Worm (Caenorhabditis elegans) whole organism, L3 larva: Measurements from ENCODE around the gene drap-1.

Experiments
- R02D3.7 ChIP-seq: fragments of 150-350 bp; optimal IDR thresholded peaks from 2 replicates; lab custom pipeline; 2014; ENCODE audit warnings: missing biosample characterization, missing genetic modification characterization
- ZK546.5 ChIP-seq: sonication (generic microtip); optimal IDR thresholded peaks from 2 replicates; lab custom pipeline; 2017; ENCODE audit warnings: missing biosample characterization, missing genetic modification characterization
- aly-2 ChIP-seq: fragments of 150-350 bp; optimal IDR thresholded peaks from 2 replicates; lab custom pipeline; 2014; ENCODE audit warnings: missing biosample characterization, missing genetic modification characterization
- ama-1 ChIP-seq: fragments of 150-350 bp; optimal IDR thresholded peaks from 2 replicates; lab custom pipeline; 2018
- ceh-28 ChIP-seq: fragments of 150-350 bp; optimal IDR thresholded peaks from 2 replicates; lab custom pipeline; 2014; ENCODE audit warnings: missing biosample characterization, missing genetic modification reagents, missing genetic modification characterization
- ceh-82 ChIP-seq: fragments of 150-350 bp; optimal IDR thresholded peaks from 2 replicates; lab custom pipeline; 2014; ENCODE audit warnings: missing biosample characterization, missing genetic modification characterization
- egl-27 ChIP-seq: sonication (generic microtip); optimal IDR thresholded peaks from 4 replicates; lab custom pipeline; 2017; ENCODE audit warnings: missing biosample characterization, missing genetic modification reagents, missing genetic modification characterization
- elt-1 ChIP-seq: fragments of 150-350 bp; optimal IDR thresholded peaks from 2 replicates; lab custom pipeline; 2014; ENCODE audit warnings: missing biosample characterization, missing genetic modification characterization
- elt-2 ChIP-seq: sonication (generic microtip); optimal IDR thresholded peaks from 2 replicates; lab custom pipeline; 2016; ENCODE audit warnings: missing genetic modification reagents, mild to moderate bottlenecking, missing genetic modification characterization, missing compliant biosample characterization
- elt-3 ChIP-seq, 3 experiments: fragments of 150-350 bp in 1 of 3; sonication (generic microtip) in 2 of 3; optimal IDR thresholded peaks; 2 replicates in 2 of 3; 4 replicates in 1 of 3; lab custom pipeline; 2014 to 2017; ENCODE audit warnings: missing biosample characterization in 3 of 3, missing genetic modification characterization in 3 of 3
- eor-1 ChIP-seq, 2 experiments: fragments of 150-350 bp; optimal IDR thresholded peaks; 2 replicates each; lab custom pipeline; 2014 to 2018; ENCODE audit warnings: missing biosample characterization in 2 of 2, missing genetic modification characterization in 2 of 2
- fkh-10 ChIP-seq: sonication (generic microtip); optimal IDR thresholded peaks from 2 replicates; lab custom pipeline; 2017; ENCODE audit warnings: missing biosample characterization, missing genetic modification reagents, missing genetic modification characterization
- fkh-2 ChIP-seq: fragments of 150-350 bp; optimal IDR thresholded peaks from 2 replicates; lab custom pipeline; 2014; ENCODE audit warnings: missing biosample characterization, missing genetic modification reagents, missing genetic modification characterization
- fos-1 ChIP-seq: fragments of 150-350 bp; optimal IDR thresholded peaks from 2 replicates; lab custom pipeline; 2014; ENCODE audit warnings: missing biosample characterization, missing genetic modification characterization
- hmg-11 ChIP-seq: sonication (generic microtip); optimal IDR thresholded peaks from 2 replicates; lab custom pipeline; 2016; ENCODE audit warnings: missing genetic modification characterization, missing compliant biosample characterization
- jun-1 ChIP-seq: fragments of 150-350 bp; optimal IDR thresholded peaks from 2 replicates; lab custom pipeline; 2014; ENCODE audit warnings: missing biosample characterization, missing genetic modification reagents, missing genetic modification characterization
- lin-15B ChIP-seq: fragments of 150-350 bp; optimal IDR thresholded peaks from 2 replicates; lab custom pipeline; 2014; ENCODE audit warnings: missing biosample characterization, missing genetic modification characterization
- lsy-12 ChIP-seq: sonication (generic microtip); optimal IDR thresholded peaks from 2 replicates; lab custom pipeline; 2016; ENCODE audit warnings: mild to moderate bottlenecking, missing genetic modification characterization, missing compliant biosample characterization
- mdl-1 ChIP-seq: fragments of 150-350 bp; optimal IDR thresholded peaks from 2 replicates; lab custom pipeline; 2014; ENCODE audit warnings: missing biosample characterization, missing genetic modification characterization
- mml-1 ChIP-seq: fragments of 150-350 bp; sonication (generic microtip); optimal IDR thresholded peaks from 3 replicates; lab custom pipeline; 2014; ENCODE audit warnings: missing biosample characterization, missing genetic modification characterization
- nfya-1 ChIP-seq: sonication (generic microtip); optimal IDR thresholded peaks from 2 replicates; lab custom pipeline; 2017; ENCODE audit warnings: missing genetic modification characterization, mild to moderate bottlenecking, missing compliant biosample characterization, antibody characterized with exemption, moderate library complexity; ENCODE audit not compliant: insufficient read depth
- nhr-12 ChIP-seq: fragments of 150-350 bp; optimal IDR thresholded peaks from 2 replicates; lab custom pipeline; 2014; ENCODE audit warnings: missing biosample characterization, missing genetic modification characterization
- nhr-23 ChIP-seq: fragments of 150-350 bp; optimal IDR thresholded peaks from 2 replicates; lab custom pipeline; 2014; ENCODE audit warnings: missing biosample characterization, missing genetic modification reagents, missing genetic modification characterization
- nhr-237 ChIP-seq: fragments of 150-350 bp; optimal IDR thresholded peaks from 2 replicates; lab custom pipeline; 2014; ENCODE audit warnings: missing biosample characterization, missing genetic modification characterization
- nhr-25 ChIP-seq: sonication (generic microtip); optimal IDR thresholded peaks from 2 replicates; lab custom pipeline; 2017; ENCODE audit warnings: missing biosample characterization, missing genetic modification characterization
- nhr-28 ChIP-seq: fragments of 150-350 bp; optimal IDR thresholded peaks from 2 replicates; lab custom pipeline; 2014; ENCODE audit warnings: missing biosample characterization, missing genetic modification characterization
- nhr-43 ChIP-seq: sonication (generic microtip); optimal IDR thresholded peaks from 2 replicates; lab custom pipeline; 2016; ENCODE audit warnings: mild to moderate bottlenecking, missing genetic modification characterization, missing compliant biosample characterization; ENCODE audit not compliant: poor library complexity, severe bottlenecking
- nhr-67 ChIP-seq: fragments of 150-350 bp; optimal IDR thresholded peaks from 2 replicates; lab custom pipeline; 2014; ENCODE audit warnings: missing biosample characterization, missing genetic modification characterization
- nhr-77 ChIP-seq: fragments of 150-350 bp; optimal IDR thresholded peaks from 2 replicates; lab custom pipeline; 2014; ENCODE audit warnings: missing biosample characterization, missing genetic modification characterization
- pha-4 ChIP-seq: fragments of 150-350 bp; optimal IDR thresholded peaks from 2 replicates; lab custom pipeline; 2014; ENCODE audit warnings: missing biosample characterization, missing genetic modification reagents, missing genetic modification characterization
- pqm-1 ChIP-seq: fragments of 150-350 bp; optimal IDR thresholded peaks from 2 replicates; lab custom pipeline; 2017; ENCODE audit warnings: missing biosample characterization, missing genetic modification characterization, inconsistent platforms
- sea-2 ChIP-seq: fragments of 150-350 bp; sonication (generic microtip); optimal IDR thresholded peaks from 4 replicates; lab custom pipeline; 2014; ENCODE audit warnings: missing biosample characterization, missing genetic modification reagents, missing genetic modification characterization
- skn-1 ChIP-seq: fragments of 150-350 bp; optimal IDR thresholded peaks from 2 replicates; lab custom pipeline; 2014; ENCODE audit warnings: missing biosample characterization, missing genetic modification characterization
- snpc-4 ChIP-seq: fragments of 150-350 bp; optimal IDR thresholded peaks from 2 replicates; lab custom pipeline; 2014; ENCODE audit warnings: missing biosample characterization, missing genetic modification characterization
- tbx-2 ChIP-seq: sonication (generic microtip); optimal IDR thresholded peaks from 2 replicates; lab custom pipeline; 2016; ENCODE audit warnings: mild to moderate bottlenecking, missing genetic modification characterization, missing compliant biosample characterization
- unc-39 ChIP-seq: sonication (generic microtip); optimal IDR thresholded peaks from 4 replicates; lab custom pipeline; 2017; ENCODE audit warnings: missing biosample characterization, missing genetic modification characterization
- unc-62 ChIP-seq: fragments of 150-350 bp; sonication (generic microtip); optimal IDR thresholded peaks from 4 replicates; lab custom pipeline; 2014; ENCODE audit warnings: missing biosample characterization, missing genetic modification reagents, missing genetic modification characterization
- ztf-11 ChIP-seq: fragments of 150-350 bp; optimal IDR thresholded peaks from 2 replicates; lab custom pipeline; 2014; ENCODE audit warnings: missing biosample characterization, missing genetic modification characterization
- ztf-4 ChIP-seq: fragments of 150-350 bp; optimal IDR thresholded peaks from 2 replicates; lab custom pipeline; 2014; ENCODE audit warnings: missing biosample characterization, missing genetic modification characterization

Gene drap-1

DNA sequence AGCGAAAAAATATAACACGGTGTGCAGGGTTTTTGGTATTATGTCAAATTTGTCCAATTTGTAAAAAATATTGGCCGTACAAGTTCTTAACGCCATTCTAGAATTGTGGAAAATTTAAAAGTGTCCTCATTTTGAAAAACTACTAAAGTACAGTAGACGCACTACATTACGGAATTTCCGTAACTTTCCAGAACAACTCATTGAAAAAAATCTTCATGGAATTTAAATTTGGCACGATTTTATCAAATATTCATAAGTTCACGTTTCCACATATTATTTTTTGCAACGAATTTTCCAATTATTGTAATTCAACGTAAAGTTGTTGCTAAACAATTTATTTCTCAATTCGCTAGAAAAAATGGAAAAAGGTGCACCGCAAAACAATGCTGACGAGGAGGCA, 15.0 kb upstream of the drap-1 start, which contains the start of gene F40F9.3:
Gene F40F9.3, plus strand, starts transcription at position 301 of the 400 bp plus-strand sequence.
- TF ChIP-seq ama-1 (lab: Kevin White, UChicago) (no peak), nhr-43 (tag; lab: Kevin White, UChicago) (no peak), fos-1 (tag; lab: Kevin White, UChicago) (no peak), nfya-1 (tag; lab: Kevin White, UChicago) (no peak)

DNA sequence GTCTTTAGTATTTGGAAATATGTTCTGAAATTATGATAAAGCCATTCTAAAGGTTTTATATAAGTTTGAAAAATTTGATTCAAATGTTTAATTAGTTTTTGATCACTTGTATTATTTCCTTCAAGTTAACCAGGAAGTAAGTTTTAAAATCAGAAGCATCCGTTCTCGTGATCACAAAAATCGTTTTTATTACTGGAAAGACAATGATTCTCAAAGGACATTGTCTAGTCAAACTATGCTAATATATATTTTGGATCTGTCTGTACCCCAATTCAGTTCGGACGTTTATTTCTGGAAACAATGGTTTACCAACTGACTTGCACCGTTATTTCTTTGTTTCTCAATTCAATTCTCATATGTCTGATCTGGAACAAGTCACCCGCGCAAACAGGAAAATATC, 13.5 kb upstream of the drap-1 start, which contains the start of gene str-188:
Gene str-188, plus strand, starts transcription at position 301 of the 400 bp plus-strand sequence.
- no peak for TF ChIP-seq lin-15B (tag; lab: Kevin White, UChicago)
- no peak for TF ChIP-seq nhr-77
- TF ChIP-seq unc-62 (GFP tag; lab: Kevin White, UChicago), result no peak
- TF ChIP-seq ZK546.5 (tag; lab: Kevin White, UChicago), result no peak
- TF ChIP-seq, all 47 proteins: peak for 0

- TF ChIP-seq pha-4 (tag; lab: Kevin White, UChicago) (peak; percentile 89), jun-1 (tag; lab: Kevin White, UChicago) (no peak), egl-27 (tag; lab: Kevin White, UChicago) (no peak)
Measured at ce11 chrV:9724021-9724671, 5.8 kb upstream of the drap-1 start, which contains the start of gene slcr-46.3. slcr-46.3 (minus strand) TSS chrV:9724106.

DNA sequence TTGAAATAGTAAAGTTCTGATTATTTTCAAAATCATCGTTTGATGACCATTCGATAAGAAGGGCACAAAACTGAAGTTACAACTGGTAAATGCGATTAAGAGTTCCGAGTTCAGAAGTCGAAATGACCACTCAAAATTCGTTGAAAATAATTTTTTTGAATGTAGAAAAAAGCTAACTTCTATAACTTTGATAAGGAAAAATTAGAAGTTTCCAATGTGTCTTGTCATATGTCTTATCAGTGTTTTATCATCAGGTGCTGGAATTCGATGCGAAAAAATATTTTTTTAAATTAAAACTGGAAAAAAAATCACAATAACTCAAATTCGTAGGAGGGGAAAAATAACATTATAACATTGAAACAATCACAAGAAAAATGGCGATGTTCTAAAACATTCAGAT, 4.2 kb upstream of the drap-1 start:
- peak; percentile 20 for TF ChIP-seq pha-4 (tag; lab: Kevin White, UChicago)
- peak; percentile 66 for TF ChIP-seq elt-2
- no peak for TF ChIP-seq ztf-4
- TF ChIP-seq hmg-11 (tag; lab: Kevin White, UChicago), result no peak
- TF ChIP-seq ceh-82 (tag; lab: Kevin White, UChicago), result no peak
- TF ChIP-seq lsy-12 (tag; lab: Kevin White, UChicago), result no peak
- TF ChIP-seq snpc-4 (tag; lab: Kevin White, UChicago), result no peak
- no peak for TF ChIP-seq elt-3 (tag; optimal IDR thresholded peaks at IDR 0.05; lab: Kevin White, UChicago)
- no peak for TF ChIP-seq egl-27 (tag; lab: Kevin White, UChicago)
- TF ChIP-seq mml-1 (tag; lab: Kevin White, UChicago), result no peak
- TF ChIP-seq pqm-1 (tag; lab: Kevin White, UChicago), result peak; percentile 7
- TF ChIP-seq ama-1 (lab: Kevin White, UChicago), result no peak
- TF ChIP-seq ceh-28 (tag; lab: Kevin White, UChicago), result no peak
- TF ChIP-seq lin-15B (tag; lab: Kevin White, UChicago), result no peak

DNA sequence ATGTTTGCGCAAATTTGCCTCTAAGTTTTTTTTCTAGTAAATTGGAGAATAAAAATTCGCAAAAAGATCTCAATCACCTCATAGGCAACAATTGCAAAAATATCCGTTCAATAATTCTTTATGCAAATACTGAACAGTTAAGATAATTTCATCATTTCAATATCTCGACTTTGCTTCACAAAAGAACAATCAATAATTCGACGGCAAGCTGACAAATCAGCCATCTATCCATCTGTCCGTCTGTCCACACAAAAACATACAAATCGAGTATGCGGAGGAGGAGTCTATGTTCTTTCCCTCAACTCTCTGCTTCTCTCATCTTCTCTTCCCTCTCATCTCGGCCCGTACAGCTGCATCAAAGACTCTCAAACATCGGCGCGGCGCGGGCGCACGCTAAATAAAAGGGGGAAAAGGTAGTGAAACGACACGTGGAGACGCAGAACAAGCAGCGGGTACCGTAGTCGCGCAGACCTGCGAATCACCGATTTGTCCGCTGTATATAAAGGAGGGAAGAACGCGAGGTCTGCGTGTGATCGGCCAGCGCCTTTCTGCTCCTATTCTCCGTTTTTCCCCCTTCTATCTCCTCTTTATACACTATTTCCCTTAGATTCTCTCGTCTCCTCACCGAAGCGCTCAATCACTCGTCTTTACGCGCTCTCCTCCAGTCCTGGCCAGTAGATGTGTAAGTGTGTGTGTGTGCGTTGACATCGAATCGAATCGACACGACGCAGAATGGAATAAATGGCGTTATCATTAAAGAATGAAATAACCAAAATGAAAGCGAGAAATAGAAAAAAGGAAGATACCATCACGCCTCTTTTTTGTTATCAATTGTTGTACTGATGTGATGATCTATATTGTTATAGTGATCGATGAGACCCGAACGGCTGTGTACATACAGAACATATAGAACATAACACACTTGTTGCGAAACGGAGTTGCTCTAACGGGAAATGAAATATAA, 1.1 kb downstream of the drap-1 start:
- TF ChIP-seq lsy-12 (tag; lab: Kevin White, UChicago) (peak; percentile 92), aly-2 (tag; lab: Kevin White, UChicago) (no peak), tbx-2 (tag; lab: Kevin White, UChicago) (peak; percentile 67), skn-1 (tag; lab: Kevin White, UChicago) (peak; percentile 80), nhr-77 (peak; percentile 51), eor-1 (tag; optimal IDR thresholded peaks at IDR 0.05; lab: Kevin White, UChicago) (no peak), nfya-1 (tag; lab: Kevin White, UChicago) (peak; percentile 100), elt-2 (peak; percentile 97), ztf-11 (tag; lab: Kevin White, UChicago) (no peak), nhr-237 (no peak), ZK546.5 (tag; lab: Kevin White, UChicago) (peak; percentile 70), mdl-1 (peak; percentile 95), R02D3.7 (peak; percentile 58), sea-2 (peak; percentile 10), fkh-10 (peak; percentile 84), unc-39 (peak; percentile 63), ama-1 (lab: Kevin White, UChicago) (peak; percentile 99), jun-1 (tag; lab: Kevin White, UChicago) (peak; percentile 89), elt-1 (tag; lab: Kevin White, UChicago) (peak; percentile 37), nhr-12 (no peak), lin-15B (tag; lab: Kevin White, UChicago) (peak; percentile 91), unc-62 (GFP tag; lab: Kevin White, UChicago) (peak; percentile 93), nhr-67 (tag; lab: Kevin White, UChicago) (no peak), nhr-28 (no peak), snpc-4 (tag; lab: Kevin White, UChicago) (peak; percentile 69), nhr-25 (peak; percentile 93), nhr-23 (tag; lab: Kevin White, UChicago) (peak; percentile 83), pqm-1 (tag; lab: Kevin White, UChicago) (peak; percentile 90), hmg-11 (tag; lab: Kevin White, UChicago) (peak; percentile 100), fkh-2 (tag; lab: Kevin White, UChicago) (peak; percentile 76), ceh-82 (tag; lab: Kevin White, UChicago) (peak; percentile 74)
